Worm (Caenorhabditis elegans) whole organism, L1 larva: ENCODE data around the gene C04H5.7.

Source experiments
- C04F5.9 ChIP-seq: sonication (generic microtip); optimal IDR thresholded peaks from 2 replicates; lab custom pipeline; 2016; ENCODE audit warnings: missing genetic modification characterization, missing compliant biosample characterization
- C34B4.2 ChIP-seq: sonication (generic microtip); optimal IDR thresholded peaks from 2 replicates; lab custom pipeline; 2017; ENCODE audit warnings: mild to moderate bottlenecking, missing genetic modification characterization, missing compliant biosample characterization
- F16B12.6 ChIP-seq: fragments of 150-350 bp; optimal IDR thresholded peaks from 2 replicates; lab custom pipeline; 2014; ENCODE audit warnings: missing biosample characterization, missing genetic modification characterization
- Y116A8C.19 ChIP-seq: sonication (generic microtip); optimal IDR thresholded peaks from 2 replicates; lab custom pipeline; 2016; ENCODE audit warnings: missing compliant biosample characterization, missing genetic modification characterization, borderline replicate concordance
- aha-1 ChIP-seq: fragments of 150-350 bp; optimal IDR thresholded peaks from 2 replicates; lab custom pipeline; 2014; ENCODE audit warnings: missing biosample characterization, missing genetic modification characterization
- aly-2 ChIP-seq: fragments of 150-350 bp; optimal IDR thresholded peaks from 2 replicates; lab custom pipeline; 2014; ENCODE audit warnings: missing biosample characterization, missing genetic modification characterization
- blmp-1 ChIP-seq: fragments of 150-350 bp; optimal IDR thresholded peaks from 2 replicates; lab custom pipeline; 2014; ENCODE audit warnings: missing biosample characterization, missing genetic modification characterization
- ceh-63 ChIP-seq: fragments of 200-800 bp; sonication (Bioruptor generic); optimal IDR thresholded peaks from 2 replicates; lab custom pipeline; 2018; ENCODE audit warnings: mild to moderate bottlenecking, missing genetic modification characterization, missing compliant biosample characterization
- ceh-8 ChIP-seq: fragments of 200-800 bp; sonication (Bioruptor generic); optimal IDR thresholded peaks from 2 replicates; lab custom pipeline; 2018; ENCODE audit warnings: mild to moderate bottlenecking, missing genetic modification characterization, moderate library complexity, missing compliant biosample characterization
- ceh-82 ChIP-seq, 3 experiments: fragments of 150-350 bp in 1 of 3; sonication (generic microtip) in 2 of 3; optimal IDR thresholded peaks; 2 replicates each; lab custom pipeline; 2014 to 2017; ENCODE audit warnings: missing biosample characterization in 3 of 3, missing genetic modification characterization in 3 of 3
- ceh-88 ChIP-seq: fragments of 200-800 bp; sonication (Bioruptor generic); IDR thresholded peaks from 2 replicates; pipeline ENCODE4 v1.3.6; 2022; ENCODE audit warnings: missing genetic modification characterization, missing compliant biosample characterization
- ceh-90 ChIP-seq: sonication (generic microtip); optimal IDR thresholded peaks from 2 replicates; lab custom pipeline; 2016; ENCODE audit warnings: missing genetic modification characterization, missing compliant biosample characterization
- dpl-1 ChIP-seq, 3 experiments: fragments of 150-350 bp in 2 of 3; sonication (generic microtip) in 1 of 3; optimal IDR thresholded peaks; 2 replicates each; lab custom pipeline; 2014 to 2017; ENCODE audit warnings: missing biosample characterization in 3 of 3, missing genetic modification characterization in 3 of 3, missing genetic modification reagents in 3 of 3
- dsc-1 ChIP-seq: sonication (generic microtip); optimal IDR thresholded peaks from 2 replicates; lab custom pipeline; 2016; ENCODE audit warnings: mild to moderate bottlenecking, missing genetic modification characterization, missing compliant biosample characterization
- efl-3 ChIP-seq: fragments of 200-800 bp; sonication (Bioruptor generic); optimal IDR thresholded peaks from 2 replicates; lab custom pipeline; 2018; ENCODE audit warnings: mild to moderate bottlenecking, missing genetic modification characterization, missing compliant biosample characterization
- egl-13 ChIP-seq: sonication (generic microtip); optimal IDR thresholded peaks from 2 replicates; lab custom pipeline; 2016; ENCODE audit warnings: missing genotype, missing genetic modification reagents, missing genetic modification characterization, missing compliant biosample characterization
- elt-2 ChIP-seq: sonication (generic microtip); optimal IDR thresholded peaks from 2 replicates; lab custom pipeline; 2016; ENCODE audit warnings: missing genetic modification characterization, mild to moderate bottlenecking, inconsistent platforms, missing compliant biosample characterization, missing genetic modification reagents
- elt-3 ChIP-seq, 6 experiments: fragments of 150-350 bp in 1 of 6; sonication (generic microtip); optimal IDR thresholded peaks; 2 replicates each; lab custom pipeline; 2017 to 2018; ENCODE audit warnings: missing biosample characterization in 6 of 6, missing genetic modification characterization in 6 of 6, inconsistent platforms in 1 of 6
- ets-5 ChIP-seq: fragments of 200-800 bp; sonication (Bioruptor generic); IDR thresholded peaks from 2 replicates; pipeline ENCODE4 v1.3.6; 2022; ENCODE audit warnings: missing genetic modification characterization, missing compliant biosample characterization
- fkh-10 ChIP-seq: sonication (generic microtip); optimal IDR thresholded peaks from 2 replicates; lab custom pipeline; 2017; ENCODE audit warnings: missing biosample characterization, missing genetic modification reagents, missing genetic modification characterization
- fkh-8 ChIP-seq: sonication (generic microtip); optimal IDR thresholded peaks from 2 replicates; lab custom pipeline; 2016; ENCODE audit warnings: mild to moderate bottlenecking, missing genetic modification characterization, missing compliant biosample characterization
- fos-1 ChIP-seq: fragments of 150-350 bp; optimal IDR thresholded peaks from 2 replicates; lab custom pipeline; 2014; ENCODE audit warnings: missing biosample characterization, missing genetic modification characterization
- grh-1 ChIP-seq: fragments of 200-800 bp; sonication (Bioruptor generic); IDR thresholded peaks from 2 replicates; pipeline ENCODE4 v1.3.6; 2022; ENCODE audit warnings: missing genetic modification reagents, missing genetic modification characterization, missing compliant biosample characterization
- hlh-4 ChIP-seq: sonication (generic microtip); optimal IDR thresholded peaks from 2 replicates; lab custom pipeline; 2016; ENCODE audit warnings: mild to moderate bottlenecking, missing genetic modification characterization, missing compliant biosample characterization
- hpl-2 ChIP-seq: fragments of 150-350 bp; optimal IDR thresholded peaks from 2 replicates; lab custom pipeline; 2014; ENCODE audit warnings: missing biosample characterization, missing genetic modification reagents, missing genetic modification characterization
- irx-1 ChIP-seq: sonication (generic microtip); optimal IDR thresholded peaks from 2 replicates; lab custom pipeline; 2016; ENCODE audit warnings: missing genetic modification characterization, missing compliant biosample characterization
- jun-1 ChIP-seq: fragments of 150-350 bp; optimal IDR thresholded peaks from 2 replicates; lab custom pipeline; 2014; ENCODE audit warnings: missing biosample characterization, missing genetic modification reagents, missing genetic modification characterization
- lin-13 ChIP-seq: fragments of 150-350 bp; optimal IDR thresholded peaks from 2 replicates; lab custom pipeline; 2014; ENCODE audit warnings: missing biosample characterization, missing genetic modification reagents, missing genetic modification characterization
- lin-15B ChIP-seq: fragments of 150-350 bp; sonication (generic microtip); optimal IDR thresholded peaks from 3 replicates; lab custom pipeline; 2014; ENCODE audit warnings: missing biosample characterization, missing genetic modification characterization
- lin-39 ChIP-seq: fragments of 150-350 bp; optimal IDR thresholded peaks from 2 replicates; lab custom pipeline; 2014; ENCODE audit warnings: missing biosample characterization, missing genetic modification reagents, missing genetic modification characterization
- lsy-2 ChIP-seq, 2 experiments: fragments of 150-350 bp; optimal IDR thresholded peaks; 2 replicates each; lab custom pipeline; 2014; ENCODE audit warnings: missing biosample characterization in 2 of 2, missing genetic modification characterization in 2 of 2
- mab-9 ChIP-seq: fragments of 200-800 bp; sonication (Bioruptor generic); IDR thresholded peaks from 2 replicates; pipeline ENCODE4 v1.3.6; 2022; ENCODE audit warnings: missing genetic modification reagents, missing genetic modification characterization, missing compliant biosample characterization
- mdl-1 ChIP-seq, 2 experiments: fragments of 150-350 bp; optimal IDR thresholded peaks; 2 replicates each; lab custom pipeline; 2014 to 2017; ENCODE audit warnings: missing biosample characterization in 2 of 2, missing genetic modification characterization in 2 of 2, inconsistent platforms in 1 of 2
- nhr-20 ChIP-seq: sonication (generic microtip); optimal IDR thresholded peaks from 2 replicates; lab custom pipeline; 2016; ENCODE audit warnings: mild to moderate bottlenecking, missing genetic modification characterization, missing compliant biosample characterization
- nhr-237 ChIP-seq: fragments of 150-350 bp; optimal IDR thresholded peaks from 2 replicates; lab custom pipeline; 2014; ENCODE audit warnings: missing biosample characterization, missing genetic modification characterization
- nhr-47 ChIP-seq: sonication (generic microtip); optimal IDR thresholded peaks from 2 replicates; lab custom pipeline; 2016; ENCODE audit warnings: mild to moderate bottlenecking, missing genetic modification characterization, moderate library complexity, missing compliant biosample characterization
- nhr-71 ChIP-seq: sonication (generic microtip); optimal IDR thresholded peaks from 2 replicates; lab custom pipeline; 2016; ENCODE audit warnings: mild to moderate bottlenecking, missing genetic modification characterization, moderate library complexity, missing compliant biosample characterization
- nhr-85 ChIP-seq: sonication (generic microtip); peaks from one replicate; lab custom pipeline; 2016; ENCODE audit warnings: missing genetic modification characterization, inconsistent platforms, missing compliant biosample characterization
- pax-3 ChIP-seq: fragments of 200-800 bp; sonication (Bioruptor generic); optimal IDR thresholded peaks from 2 replicates; lab custom pipeline; 2018; ENCODE audit warnings: mild to moderate bottlenecking, missing genetic modification characterization, moderate library complexity, missing compliant biosample characterization
- snpc-4 ChIP-seq: fragments of 150-350 bp; optimal IDR thresholded peaks from 2 replicates; lab custom pipeline; 2014; ENCODE audit warnings: missing biosample characterization, missing genetic modification characterization
- snu-23 ChIP-seq: sonication (generic microtip); optimal IDR thresholded peaks from 2 replicates; lab custom pipeline; 2016; ENCODE audit warnings: missing genetic modification characterization, missing compliant biosample characterization
- sox-4 ChIP-seq: sonication (generic microtip); optimal IDR thresholded peaks from 2 replicates; lab custom pipeline; 2016; ENCODE audit warnings: missing genetic modification characterization, missing compliant biosample characterization
- sup-37 ChIP-seq: fragments of 200-800 bp; sonication (Bioruptor generic); optimal IDR thresholded peaks from 2 replicates; lab custom pipeline; 2018; ENCODE audit warnings: mild to moderate bottlenecking, missing genetic modification characterization, missing compliant biosample characterization
- swsn-7 ChIP-seq: sonication (generic microtip); optimal IDR thresholded peaks from 2 replicates; lab custom pipeline; 2016; ENCODE audit warnings: missing genetic modification characterization, missing compliant biosample characterization
- tbx-2 ChIP-seq: sonication (generic microtip); optimal IDR thresholded peaks from 2 replicates; lab custom pipeline; 2016; ENCODE audit warnings: missing genetic modification characterization, missing compliant biosample characterization
- unc-130 ChIP-seq: fragments of 150-350 bp; optimal IDR thresholded peaks from 2 replicates; lab custom pipeline; 2017; ENCODE audit warnings: missing biosample characterization, missing genetic modification characterization, inconsistent platforms
- unc-86 ChIP-seq: sonication (generic microtip); optimal IDR thresholded peaks from 2 replicates; lab custom pipeline; 2016; ENCODE audit warnings: missing genetic modification characterization, missing compliant biosample characterization
- unc-98 ChIP-seq: fragments of 200-800 bp; sonication (Bioruptor generic); IDR thresholded peaks from 2 replicates; pipeline ENCODE4 v1.3.6; 2022; ENCODE audit warnings: missing genetic modification characterization, missing compliant biosample characterization
- xbp-1 ChIP-seq: sonication (generic microtip); optimal IDR thresholded peaks from 2 replicates; lab custom pipeline; 2016; ENCODE audit warnings: missing genetic modification characterization, missing compliant biosample characterization
- zip-4 ChIP-seq: fragments of 200-800 bp; sonication (Bioruptor generic); optimal IDR thresholded peaks from 2 replicates; lab custom pipeline; 2018; ENCODE audit warnings: mild to moderate bottlenecking, missing genetic modification characterization, moderate library complexity, missing compliant biosample characterization
- ztf-11 ChIP-seq, 2 experiments: sonication (generic microtip); optimal IDR thresholded peaks; 2 replicates each; lab custom pipeline; 2016 to 2017; ENCODE audit warnings: missing genetic modification characterization in 2 of 2, missing biosample characterization in 1 of 2, missing compliant biosample characterization in 1 of 2
- ztf-4 ChIP-seq: fragments of 150-350 bp; optimal IDR thresholded peaks from 2 replicates; lab custom pipeline; 2014; ENCODE audit warnings: missing biosample characterization, missing genetic modification characterization

C04H5.7 gene

ce11 chrII:14561549-14562115 lies 23.9 kb downstream of the C04H5.7 start, which contains the start of gene mog-4:
mog-4 (minus strand) TSS chrII:14561599.
- peak; percentile 38 for TF ChIP-seq lin-39
- peak; percentile 71 for TF ChIP-seq lin-13 (GFP tag; lab: Kevin White, UChicago)
- peak; percentile 100 for TF ChIP-seq ceh-88
- peak; percentile 99 for TF ChIP-seq nhr-47
- TF ChIP-seq zip-4 (GFP tag; lab: Kevin White, UChicago): peak; percentile 85
- TF ChIP-seq grh-1 (GFP tag; lab: Robert Waterston, UW): peak; percentile 99
- TF ChIP-seq jun-1 (tag; lab: Kevin White, UChicago): peak; percentile 74
- peak; percentile 26 for TF ChIP-seq fos-1
- peak; percentile 96 for TF ChIP-seq egl-13
- peak; percentile 98 for TF ChIP-seq lsy-2 (tag; optimal IDR thresholded peaks at IDR 0.05; lab: Kevin White, UChicago)
- TF ChIP-seq fkh-10: peak; percentile 65
- peak; percentile 98 for TF ChIP-seq nhr-85 (tag; lab: Kevin White, UChicago)
- TF ChIP-seq ztf-4 (tag; lab: Kevin White, UChicago): peak; percentile 63
- peak; percentile 98 for TF ChIP-seq fkh-8 (tag; lab: Kevin White, UChicago)
- peak; percentile 6 for TF ChIP-seq aha-1
- TF ChIP-seq ceh-82 (tag; optimal IDR thresholded peaks at IDR 0.05; lab: Kevin White, UChicago): peak; percentile 61 to 74 (median 63)
- peak; percentile 97 for TF ChIP-seq swsn-7
- peak; percentile 83 for TF ChIP-seq sup-37 (GFP tag; lab: Kevin White, UChicago)
- peak; percentile 93 for TF ChIP-seq sox-4 (tag; lab: Kevin White, UChicago)
- TF ChIP-seq hlh-4 (tag; lab: Kevin White, UChicago): peak; percentile 67
- TF ChIP-seq aly-2 (tag; lab: Kevin White, UChicago): peak; percentile 45
- peak; percentile 100 for TF ChIP-seq mab-9 (GFP tag; lab: Robert Waterston, UW)
- peak; percentile 73 for TF ChIP-seq lin-15B (tag; lab: Kevin White, UChicago)
- peak; percentile 77 for TF ChIP-seq snpc-4 (tag; lab: Kevin White, UChicago)
- TF ChIP-seq irx-1 (tag; lab: Kevin White, UChicago): peak; percentile 95
- peak; percentile 98 for TF ChIP-seq pax-3 (tag; lab: Kevin White, UChicago)
- TF ChIP-seq unc-86 (tag; lab: Kevin White, UChicago): peak; percentile 97
- TF ChIP-seq unc-98: peak; percentile 100
- TF ChIP-seq ztf-11 (tag; optimal IDR thresholded peaks at IDR 0.05; lab: Kevin White, UChicago): peak in 1 of 2 experiments; percentile 96
- peak; percentile 46 for TF ChIP-seq nhr-237
- peak; percentile 86 for TF ChIP-seq elt-2
- peak; percentile 97 for TF ChIP-seq C04F5.9 (tag; lab: Kevin White, UChicago)
- peak; percentile 93 for TF ChIP-seq F16B12.6 (tag; lab: Kevin White, UChicago)
- TF ChIP-seq unc-130 (tag; lab: Kevin White, UChicago): peak; percentile 81
- TF ChIP-seq blmp-1 (tag; lab: Kevin White, UChicago): peak; percentile 49
- TF ChIP-seq dpl-1 (GFP tag; optimal IDR thresholded peaks at IDR 0.05; lab: Kevin White, UChicago): peak; percentile 74 to 83 (median 77)
- peak; percentile 98 for TF ChIP-seq snu-23 (GFP tag; lab: Kevin White, UChicago)
- TF ChIP-seq C34B4.2: peak; percentile 54
- TF ChIP-seq dsc-1 (tag; lab: Kevin White, UChicago): peak; percentile 98
- peak; percentile 73 for TF ChIP-seq efl-3
- TF ChIP-seq nhr-20 (tag; lab: Kevin White, UChicago): peak; percentile 97
- TF ChIP-seq ceh-90 (tag; lab: Kevin White, UChicago): peak; percentile 82
- peak; percentile 95 for TF ChIP-seq ceh-8 (GFP tag; lab: Kevin White, UChicago)
- TF ChIP-seq hpl-2: peak; percentile 19
- peak; percentile 96 for TF ChIP-seq xbp-1 (tag; lab: Kevin White, UChicago)
- TF ChIP-seq nhr-71 (tag; lab: Kevin White, UChicago): peak; percentile 99
- TF ChIP-seq Y116A8C.19 (tag; lab: Kevin White, UChicago): peak; percentile 59
- TF ChIP-seq ets-5 (GFP tag; lab: Robert Waterston, UW): peak; percentile 92; the same call in 1 of the 2 replicates
- TF ChIP-seq elt-3 (tag; optimal IDR thresholded peaks at IDR 0.05; lab: Kevin White, UChicago): peak in 2 of 6 experiments; percentile 66 to 68
- peak; percentile 93 for TF ChIP-seq ceh-63 (GFP tag; lab: Kevin White, UChicago)
- TF ChIP-seq mdl-1 (tag; optimal IDR thresholded peaks at IDR 0.05; lab: Kevin White, UChicago): peak in 1 of 2 experiments; percentile 81
- TF ChIP-seq tbx-2 (tag; lab: Kevin White, UChicago): peak; percentile 97
